Worm (Caenorhabditis elegans) whole organism, L2 larva: ENCODE results near the gene sars-1.

Source experiments
- F13H6.1 ChIP-seq: sonication (generic microtip); optimal IDR thresholded peaks from 2 replicates; lab custom pipeline; 2016; ENCODE audit warnings: missing genetic modification characterization, missing compliant biosample characterization
- R02D3.7 ChIP-seq: fragments of 150-350 bp; optimal IDR thresholded peaks from 2 replicates; lab custom pipeline; 2014; ENCODE audit warnings: missing biosample characterization, missing genetic modification characterization
- blmp-1 ChIP-seq: sonication (generic microtip); optimal IDR thresholded peaks from 2 replicates; lab custom pipeline; 2017; ENCODE audit warnings: missing genetic modification characterization, mild to moderate bottlenecking, missing compliant biosample characterization, antibody characterized with exemption, moderate library complexity; ENCODE audit not compliant: insufficient read depth
- ceh-82 ChIP-seq: fragments of 150-350 bp; optimal IDR thresholded peaks from 2 replicates; lab custom pipeline; 2014; ENCODE audit warnings: missing biosample characterization, missing genetic modification characterization
- crh-2 ChIP-seq: sonication (generic microtip); optimal IDR thresholded peaks from 2 replicates; lab custom pipeline; 2017; ENCODE audit warnings: missing biosample characterization, missing genetic modification characterization
- dmd-4 ChIP-seq: sonication (generic microtip); optimal IDR thresholded peaks from 2 replicates; lab custom pipeline; 2017; ENCODE audit warnings: missing biosample characterization, missing genetic modification characterization
- egl-27 ChIP-seq: sonication (generic microtip); optimal IDR thresholded peaks from 3 replicates; lab custom pipeline; 2017; ENCODE audit warnings: missing biosample characterization, missing genetic modification reagents, missing genetic modification characterization
- elt-1 ChIP-seq: fragments of 150-350 bp; optimal IDR thresholded peaks from 2 replicates; lab custom pipeline; 2014; ENCODE audit warnings: missing biosample characterization, missing genetic modification characterization
- elt-3 ChIP-seq: sonication (generic microtip); optimal IDR thresholded peaks from 2 replicates; lab custom pipeline; 2017; ENCODE audit warnings: missing biosample characterization, missing genetic modification characterization
- fos-1 ChIP-seq: fragments of 150-350 bp; optimal IDR thresholded peaks from 2 replicates; lab custom pipeline; 2014; ENCODE audit warnings: missing biosample characterization, missing genetic modification characterization
- gmeb-1 ChIP-seq: fragments of 150-350 bp; optimal IDR thresholded peaks from 2 replicates; lab custom pipeline; 2014; ENCODE audit warnings: missing biosample characterization, missing genetic modification characterization
- lin-11 ChIP-seq: fragments of 150-350 bp; sonication (generic microtip); optimal IDR thresholded peaks from 2 replicates; lab custom pipeline; 2014; ENCODE audit warnings: missing biosample characterization, missing genetic modification characterization, inconsistent platforms, mixed read lengths
- lsy-2 ChIP-seq, 2 experiments: fragments of 150-350 bp in 1 of 2; sonication (generic microtip) in 1 of 2; optimal IDR thresholded peaks; 2 replicates each; lab custom pipeline; 2014 to 2017; ENCODE audit warnings: missing biosample characterization in 2 of 2, missing genetic modification characterization in 2 of 2
- mab-5 ChIP-seq: fragments of 150-350 bp; optimal IDR thresholded peaks from 2 replicates; lab custom pipeline; 2014; ENCODE audit warnings: missing biosample characterization, missing genetic modification characterization
- mbf-1 ChIP-seq: sonication (generic microtip); optimal IDR thresholded peaks from 2 replicates; lab custom pipeline; 2017; ENCODE audit warnings: missing biosample characterization, missing genetic modification characterization
- mdl-1 ChIP-seq, 2 experiments: fragments of 150-350 bp in 1 of 2; sonication (generic microtip) in 1 of 2; optimal IDR thresholded peaks; 2 replicates each; lab custom pipeline; 2017; ENCODE audit warnings: missing biosample characterization in 2 of 2, missing genetic modification characterization in 2 of 2
- nhr-11 ChIP-seq: fragments of 150-350 bp; optimal IDR thresholded peaks from 2 replicates; lab custom pipeline; 2014; ENCODE audit warnings: missing biosample characterization, missing genetic modification characterization
- nhr-12 ChIP-seq: fragments of 150-350 bp; optimal IDR thresholded peaks from 2 replicates; lab custom pipeline; 2014; ENCODE audit warnings: missing biosample characterization, missing genetic modification characterization
- nhr-129 ChIP-seq: fragments of 150-350 bp; optimal IDR thresholded peaks from 2 replicates; lab custom pipeline; 2014; ENCODE audit warnings: missing biosample characterization, missing genetic modification characterization
- nhr-21 ChIP-seq: fragments of 150-350 bp; optimal IDR thresholded peaks from 2 replicates; lab custom pipeline; 2014; ENCODE audit warnings: missing biosample characterization, missing genetic modification characterization
- nhr-23 ChIP-seq: fragments of 150-350 bp; optimal IDR thresholded peaks from 2 replicates; lab custom pipeline; 2014; ENCODE audit warnings: missing biosample characterization, missing genetic modification reagents, missing genetic modification characterization
- nhr-237 ChIP-seq: fragments of 150-350 bp; optimal IDR thresholded peaks from 2 replicates; lab custom pipeline; 2014; ENCODE audit warnings: missing biosample characterization, missing genetic modification characterization
- nhr-25 ChIP-seq: fragments of 150-350 bp; sonication (generic microtip); optimal IDR thresholded peaks from 3 replicates; lab custom pipeline; 2014; ENCODE audit warnings: missing biosample characterization, missing genetic modification characterization
- peb-1 ChIP-seq: fragments of 150-350 bp; optimal IDR thresholded peaks from 2 replicates; lab custom pipeline; 2014; ENCODE audit warnings: missing biosample characterization, missing genetic modification characterization
- sem-4 ChIP-seq: fragments of 150-350 bp; optimal IDR thresholded peaks from 2 replicates; lab custom pipeline; 2014; ENCODE audit warnings: missing biosample characterization, missing genetic modification reagents, missing genetic modification characterization
- sma-9 ChIP-seq, 2 experiments: fragments of 150-350 bp in 1 of 2; sonication (generic microtip) in 1 of 2; optimal IDR thresholded peaks; 2 replicates each; lab custom pipeline; 2014 to 2016; ENCODE audit warnings: missing genetic modification characterization in 2 of 2, mild to moderate bottlenecking in 1 of 2, missing biosample characterization in 1 of 2, missing compliant biosample characterization in 1 of 2, missing genetic modification reagents in 1 of 2, moderate library complexity in 1 of 2
- unc-55 ChIP-seq: fragments of 150-350 bp; sonication (generic microtip); optimal IDR thresholded peaks from 3 replicates; lab custom pipeline; 2014; ENCODE audit warnings: missing biosample characterization, missing genetic modification reagents, missing genetic modification characterization
- ztf-1 ChIP-seq: fragments of 200-800 bp; sonication (Bioruptor generic); conservative IDR thresholded peaks from 2 replicates; pipeline ENCODE4 v1.3.6; 2022; ENCODE audit warnings: missing genetic modification characterization, missing compliant biosample characterization

sars-1 gene

ce11 chrIV:10007758-10008157, 4.2 kb downstream of the sars-1 start (continued):
- TF ChIP-seq peb-1 (no peak), ztf-1 (GFP tag; lab: Robert Waterston, UW) (no peak), R02D3.7 (tag; lab: Kevin White, UChicago) (no peak), gmeb-1 (tag; lab: Kevin White, UChicago) (no peak), elt-3 (tag; lab: Kevin White, UChicago) (no peak), blmp-1 (tag; lab: Kevin White, UChicago) (peak; percentile 93), mdl-1 (tag; optimal IDR thresholded peaks at IDR 0.05; lab: Kevin White, UChicago) (peak in 1 of 2 experiments; percentile 19), nhr-237 (no peak), dmd-4 (tag; lab: Kevin White, UChicago) (no peak), F13H6.1 (tag; lab: Kevin White, UChicago) (peak; percentile 43), crh-2 (peak; percentile 60), mab-5 (no peak), mbf-1 (no peak), lsy-2 (tag; optimal IDR thresholded peaks at IDR 0.05; lab: Kevin White, UChicago) (peak in 1 of 2 experiments; percentile 9), nhr-23 (tag; lab: Kevin White, UChicago) (no peak), nhr-21 (tag; lab: Kevin White, UChicago) (peak; percentile 64), sma-9 (GFP tag; optimal IDR thresholded peaks at IDR 0.05; lab: Kevin White, UChicago) (no peak), sma-9 (tag; optimal IDR thresholded peaks at IDR 0.05; lab: Kevin White, UChicago) (no peak), nhr-25 (tag; lab: Kevin White, UChicago) (peak; percentile 60), fos-1 (tag; lab: Kevin White, UChicago) (peak; percentile 46)

ce11 chrIV:10009536-10009935, 6.0 kb downstream of the sars-1 start, which contains the start of gene magu-4:
magu-4 (plus strand) TSS chrIV:10009753.
- TF ChIP-seq nhr-129 (tag; lab: Kevin White, UChicago) (no peak), nhr-25 (tag; lab: Kevin White, UChicago) (peak; percentile 17)

DNA sequence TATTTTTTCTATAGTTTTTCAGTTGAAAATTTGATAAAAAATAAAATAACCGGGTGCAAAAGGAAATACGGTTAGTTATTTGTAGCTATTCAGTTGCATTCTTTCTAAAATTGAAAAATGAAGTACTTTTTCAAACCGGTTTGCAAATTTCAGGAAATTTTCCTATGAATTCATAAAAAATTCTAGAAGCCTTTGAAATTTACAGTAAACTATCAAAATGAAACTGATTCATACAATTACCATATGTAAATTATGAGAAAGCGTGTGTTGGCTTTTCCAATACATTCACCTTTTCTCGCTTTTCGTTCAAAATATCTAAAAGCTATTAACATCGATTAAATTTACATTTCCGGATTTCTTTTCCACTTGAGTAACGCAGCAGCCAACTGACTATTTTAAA, 13.5 kb downstream of the sars-1 start, which contains the start of gene ent-7:
Gene ent-7, plus strand, starts transcription at position 301 of the 400 bp plus-strand sequence.
- no peak for TF ChIP-seq nhr-25 (tag; lab: Kevin White, UChicago)
- no peak for TF ChIP-seq sma-9 (GFP tag; optimal IDR thresholded peaks at IDR 0.05; lab: Kevin White, UChicago)
- no peak for TF ChIP-seq sma-9 (tag; optimal IDR thresholded peaks at IDR 0.05; lab: Kevin White, UChicago)
- no peak for TF ChIP-seq nhr-237
- no peak for TF ChIP-seq nhr-21 (tag; lab: Kevin White, UChicago)
- TF ChIP-seq blmp-1 (tag; lab: Kevin White, UChicago), result no peak
- no peak for TF ChIP-seq nhr-12
- TF ChIP-seq lsy-2 (tag; optimal IDR thresholded peaks at IDR 0.05; lab: Kevin White, UChicago), result no peak

ce11 chrIV:10017633-10018032, 14.1 kb downstream of the sars-1 start, which contains the start of gene F44D12.2:
F44D12.2 (minus strand) TSS chrIV:10017733.
- TF ChIP-seq fos-1 (tag; lab: Kevin White, UChicago) (peak; percentile 7), nhr-11 (tag; lab: Kevin White, UChicago) (no peak)

DNA sequence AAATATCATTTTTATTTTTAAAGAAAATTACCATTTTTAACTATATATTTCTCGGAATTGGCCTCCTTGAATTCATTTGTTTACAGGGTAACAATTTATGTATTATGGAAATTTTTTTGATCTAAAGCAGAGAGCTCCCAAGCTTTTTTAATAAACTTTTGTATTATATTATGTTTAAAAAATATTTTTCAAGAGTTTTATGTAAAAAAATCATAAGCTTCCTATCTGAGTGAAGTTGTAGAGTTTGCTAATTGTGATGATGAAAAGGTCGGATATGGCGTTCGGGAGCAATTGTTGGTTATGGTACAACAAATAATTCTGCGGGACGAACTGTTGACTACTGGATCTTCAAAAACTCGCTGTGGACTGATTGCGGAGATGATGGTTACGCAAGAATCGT, 17.8 kb downstream of the sars-1 start, which contains the start of gene F44D12.19:
Gene F44D12.19, plus strand, starts transcription at position 301 of the 400 bp plus-strand sequence.
- TF ChIP-seq ztf-1 (GFP tag; lab: Robert Waterston, UW) (no peak), egl-27 (no peak), elt-1 (tag; lab: Kevin White, UChicago) (no peak), mdl-1 (tag; optimal IDR thresholded peaks at IDR 0.05; lab: Kevin White, UChicago) (no peak)

DNA sequence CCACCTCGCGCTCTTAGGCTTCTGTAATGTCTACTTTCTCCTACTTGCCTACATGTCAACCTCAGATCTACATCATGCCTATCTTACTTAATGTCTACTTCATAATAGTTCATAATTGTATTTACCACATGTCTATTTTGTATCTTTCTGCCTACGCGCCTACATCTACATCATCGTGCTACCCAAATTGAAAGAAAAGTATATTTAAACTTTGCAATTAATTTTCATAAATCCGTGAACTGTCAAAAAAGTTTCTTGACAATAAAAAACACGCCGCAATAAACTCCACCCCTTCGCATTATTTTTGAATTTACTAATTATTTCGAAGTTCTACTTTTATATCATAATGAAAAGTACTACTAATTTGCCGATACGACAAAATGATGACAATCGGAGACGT, 19.5 kb downstream of the sars-1 start, which contains the start of gene F44D12.8:
Gene F44D12.8, plus strand, starts transcription at position 301 of the 400 bp plus-strand sequence.
- TF ChIP-seq elt-3 (tag; lab: Kevin White, UChicago) (no peak), nhr-25 (tag; lab: Kevin White, UChicago) (no peak), lin-11 (no peak), lsy-2 (tag; optimal IDR thresholded peaks at IDR 0.05; lab: Kevin White, UChicago) (no peak), ceh-82 (no peak)

ce11 chrIV:10026129-10026528, 22.6 kb downstream of the sars-1 start:
- TF ChIP-seq nhr-237 (no peak), elt-3 (tag; lab: Kevin White, UChicago) (no peak), sem-4 (tag; lab: Kevin White, UChicago) (no peak), unc-55 (GFP tag; lab: Kevin White, UChicago) (no peak)
